Fruit fly (Drosophila melanogaster) whole organism, embryonic: ENCODE results near the gene CG43815.

ENCODE experiments used
- Atf-2 ChIP-seq: fragments of 200-800 bp; sonication (Bioruptor generic); optimal IDR thresholded peaks from 2 replicates; lab custom pipeline; 2016; ENCODE audit warnings: missing biosample characterization, missing genetic modification characterization
- CG10462 ChIP-seq: fragments of 200-800 bp; sonication (Bioruptor generic); optimal IDR thresholded peaks from 2 replicates; lab custom pipeline; 2016; ENCODE audit warnings: missing biosample characterization, missing genetic modification characterization
- CG12236 ChIP-seq: fragments of 200-800 bp; sonication (Bioruptor generic); optimal IDR thresholded peaks from 2 replicates; lab custom pipeline; 2016; ENCODE audit warnings: missing biosample characterization, missing genetic modification characterization
- CG1233 ChIP-seq: fragments of 200-800 bp; sonication (Bioruptor generic); optimal IDR thresholded peaks from 4 replicates; lab custom pipeline; 2018; ENCODE audit warnings: missing biosample characterization, mild to moderate bottlenecking, missing genetic modification characterization
- CG12744 ChIP-seq: fragments of 200-800 bp; sonication (Bioruptor generic); optimal IDR thresholded peaks from 2 replicates; lab custom pipeline; 2016; ENCODE audit warnings: missing biosample characterization, missing genetic modification characterization
- CG13775 ChIP-seq: fragments of 200-800 bp; sonication (Bioruptor generic); optimal IDR thresholded peaks from 3 replicates; lab custom pipeline; 2017; ENCODE audit warnings: missing biosample characterization, mild to moderate bottlenecking, missing genetic modification characterization
- CG1603 ChIP-seq: fragments of 200-800 bp; sonication (Bioruptor generic); optimal IDR thresholded peaks from 2 replicates; lab custom pipeline; 2019; ENCODE audit warnings: missing biosample characterization, mild to moderate bottlenecking, missing genetic modification characterization, moderate library complexity
- CG2202 ChIP-seq: fragments of 200-800 bp; sonication (Bioruptor generic); optimal IDR thresholded peaks from 2 replicates; lab custom pipeline; 2018; ENCODE audit warnings: missing biosample characterization, mild to moderate bottlenecking, missing genetic modification characterization
- CG2889 ChIP-seq: fragments of 200-800 bp; sonication (Bioruptor generic); IDR thresholded peaks from 3 replicates; pipeline ENCODE4 v1.3.6; 2022; ENCODE audit warnings: missing biosample characterization, missing genetic modification characterization
- CG31441 ChIP-seq: fragments of 200-800 bp; sonication (Bioruptor generic); IDR thresholded peaks from 2 replicates; pipeline ENCODE4 v1.3.6; 2022; ENCODE audit warnings: missing biosample characterization, missing genetic modification characterization
- CG32772 ChIP-seq: fragments of 200-800 bp; sonication (Bioruptor generic); IDR thresholded peaks from 2 replicates; pipeline ENCODE4 v1.3.6; 2022; ENCODE audit warnings: missing biosample characterization, missing genetic modification characterization
- CG5245 ChIP-seq: fragments of 200-800 bp; sonication (Bioruptor generic); optimal IDR thresholded peaks from 3 replicates; lab custom pipeline; 2016; ENCODE audit warnings: missing biosample characterization, missing genetic modification characterization
- CG7786 ChIP-seq: fragments of 200-800 bp; sonication (Bioruptor generic); optimal IDR thresholded peaks from 2 replicates; lab custom pipeline; 2016; ENCODE audit warnings: missing biosample characterization, missing genetic modification characterization
- CG9437 ChIP-seq: fragments of 200-800 bp; sonication (Bioruptor generic); optimal IDR thresholded peaks from 2 replicates; lab custom pipeline; 2018; ENCODE audit warnings: missing biosample characterization, mild to moderate bottlenecking, missing genetic modification characterization
- Chrac-16 ChIP-seq: fragments of 200-800 bp; sonication (Bioruptor generic); optimal IDR thresholded peaks from 3 replicates; lab custom pipeline; 2016; ENCODE audit warnings: missing biosample characterization, missing genetic modification characterization
- CoRest ChIP-seq: fragments of 200-800 bp; sonication (Bioruptor generic); optimal IDR thresholded peaks from 3 replicates; lab custom pipeline; 2018; ENCODE audit warnings: missing biosample characterization, mild to moderate bottlenecking, missing genetic modification characterization, moderate library complexity
- Dp ChIP-seq: fragments of 200-800 bp; sonication (Bioruptor generic); optimal IDR thresholded peaks from 2 replicates; lab custom pipeline; 2018; ENCODE audit warnings: missing biosample characterization, mild to moderate bottlenecking, missing genetic modification characterization, moderate library complexity
- E2f2 ChIP-seq: fragments of 200-800 bp; sonication (Bioruptor generic); IDR thresholded peaks from 2 replicates; pipeline ENCODE4 v1.3.6; 2022; ENCODE audit warnings: missing biosample characterization, missing genetic modification characterization
- Ets65A ChIP-seq: fragments of 200-800 bp; sonication (Bioruptor generic); peaks from one replicate; lab custom pipeline; 2016; ENCODE audit warnings: missing biosample characterization, missing genetic modification characterization
- Gsc ChIP-seq: fragments of 200-800 bp; sonication (Bioruptor generic); IDR thresholded peaks from 2 replicates; pipeline ENCODE4 v1.3.6; 2022; ENCODE audit warnings: missing biosample characterization, missing genetic modification characterization
- Hmr ChIP-seq: fragments of 200-800 bp; sonication (Bioruptor generic); optimal IDR thresholded peaks from 3 replicates; lab custom pipeline; 2017; ENCODE audit warnings: mild to moderate bottlenecking, missing biosample characterization, missing genetic modification reagents, missing genetic modification characterization
- Hr51 ChIP-seq, 2 experiments: fragments of 200-800 bp; sonication (Bioruptor generic); optimal IDR thresholded peaks; 2 replicates in 1 of 2; 3 replicates in 1 of 2; lab custom pipeline; 2016 to 2018; ENCODE audit warnings: missing biosample characterization in 2 of 2, missing genetic modification characterization in 2 of 2, mild to moderate bottlenecking in 1 of 2, moderate library complexity in 1 of 2
- NC2β ChIP-seq: fragments of 200-800 bp; sonication (Bioruptor generic); optimal IDR thresholded peaks from 2 replicates; lab custom pipeline; 2016; ENCODE audit warnings: missing biosample characterization, missing genetic modification characterization
- Neu2 ChIP-seq: fragments of 200-800 bp; sonication (Bioruptor generic); optimal IDR thresholded peaks from 3 replicates; lab custom pipeline; 2016; ENCODE audit warnings: missing biosample characterization, missing genetic modification characterization, borderline replicate concordance
- Nf-YB ChIP-seq: fragments of 200-800 bp; sonication (Bioruptor generic); optimal IDR thresholded peaks from 3 replicates; lab custom pipeline; 2019; ENCODE audit warnings: missing biosample characterization, mild to moderate bottlenecking, missing genetic modification characterization, moderate library complexity
- Spps ChIP-seq: fragments of 200-800 bp; sonication (Bioruptor generic); optimal IDR thresholded peaks from 2 replicates; lab custom pipeline; 2018; ENCODE audit warnings: missing biosample characterization, mild to moderate bottlenecking, missing genetic modification characterization
- Stat92E ChIP-seq, 3 experiments: fragments of >200 bp in 2 of 3; fragments of 200-800 bp in 1 of 3; sonication (Bioruptor generic) in 1 of 3; optimal IDR thresholded peaks; 2 replicates each; lab custom pipeline; 2017 to 2019; ENCODE audit warnings: missing biosample characterization in 3 of 3, missing genetic modification characterization in 3 of 3, mild to moderate bottlenecking in 1 of 3, moderate library complexity in 1 of 3
- dimm ChIP-seq: fragments of 200-800 bp; sonication (Bioruptor generic); IDR thresholded peaks from 2 replicates; pipeline ENCODE4 v1.3.6; 2022; ENCODE audit warnings: missing biosample characterization, missing genetic modification characterization
- ems ChIP-seq: fragments of 200-800 bp; sonication (Bioruptor generic); optimal IDR thresholded peaks from 3 replicates; lab custom pipeline; 2016; ENCODE audit warnings: missing biosample characterization, missing genetic modification characterization
- gce ChIP-seq: fragments of 200-800 bp; sonication (Bioruptor generic); IDR thresholded peaks from 3 replicates; pipeline ENCODE4 v1.3.6; 2022; ENCODE audit warnings: missing biosample characterization, missing genetic modification characterization
- hbn ChIP-seq: fragments of 200-800 bp; sonication (Bioruptor generic); IDR thresholded peaks from 2 replicates; pipeline ENCODE4 v1.3.6; 2022; ENCODE audit warnings: missing biosample characterization, missing genetic modification characterization; ENCODE audit not compliant: partially characterized antibody
- jumu ChIP-seq: fragments of 200-800 bp; sonication (Bioruptor generic); optimal IDR thresholded peaks from 3 replicates; lab custom pipeline; 2016; ENCODE audit warnings: missing biosample characterization, missing genetic modification characterization
- knrl ChIP-seq: fragments of 200-800 bp; sonication (Bioruptor generic); IDR thresholded peaks from 3 replicates; pipeline ENCODE4 v1.3.6; 2022; ENCODE audit warnings: missing biosample characterization, missing genetic modification characterization; ENCODE audit not compliant: partially characterized antibody
- lbe ChIP-seq: fragments of 200-800 bp; sonication (Bioruptor generic); optimal IDR thresholded peaks from 2 replicates; lab custom pipeline; 2016; ENCODE audit warnings: missing biosample characterization, mild to moderate bottlenecking, missing genetic modification characterization
- lov ChIP-seq, 2 experiments: fragments of 200-800 bp in 1 of 2; fragments of >200 bp in 1 of 2; sonication (Bioruptor generic) in 1 of 2; IDR thresholded peaks in 1 of 2; optimal IDR thresholded peaks in 1 of 2; 2 replicates in 1 of 2; 3 replicates in 1 of 2; pipeline versions ENCODE4 v1.3.6 to Lab custom; 2017 to 2022; ENCODE audit warnings: missing biosample characterization in 1 of 2, missing genetic modification characterization in 1 of 2
- nmo ChIP-seq: fragments of 200-800 bp; sonication (Bioruptor generic); optimal IDR thresholded peaks from 2 replicates; lab custom pipeline; 2018; ENCODE audit warnings: missing biosample characterization, mild to moderate bottlenecking, missing genetic modification characterization, moderate library complexity
- phol ChIP-seq: fragments of 200-800 bp; sonication (Bioruptor generic); optimal IDR thresholded peaks from 3 replicates; lab custom pipeline; 2018; ENCODE audit warnings: missing biosample characterization, mild to moderate bottlenecking, missing genetic modification characterization, moderate library complexity
- schlank ChIP-seq: fragments of 200-800 bp; sonication (Bioruptor generic); optimal IDR thresholded peaks from 2 replicates; lab custom pipeline; 2018; ENCODE audit warnings: missing biosample characterization, mild to moderate bottlenecking, missing genetic modification characterization
- sqz ChIP-seq: fragments of 200-800 bp; sonication (Bioruptor generic); optimal IDR thresholded peaks from 3 replicates; lab custom pipeline; 2018; ENCODE audit warnings: missing biosample characterization, mild to moderate bottlenecking, missing genetic modification characterization
- ssp ChIP-seq: fragments of 200-800 bp; sonication (Bioruptor generic); IDR thresholded peaks from 2 replicates; pipeline ENCODE4 v1.3.6; 2022; ENCODE audit warnings: missing biosample characterization, missing genetic modification characterization
- stc ChIP-seq: fragments of 200-800 bp; sonication (Bioruptor generic); IDR thresholded peaks from 2 replicates; pipeline ENCODE4 v1.3.6; 2022; ENCODE audit warnings: missing biosample characterization, missing genetic modification characterization
- stwl ChIP-seq: fragments of 200-800 bp; sonication (Bioruptor generic); optimal IDR thresholded peaks from 3 replicates; lab custom pipeline; 2018; ENCODE audit warnings: missing biosample characterization, mild to moderate bottlenecking, missing genetic modification characterization, moderate library complexity
- tll ChIP-seq, 2 experiments: fragments of 200-800 bp in 1 of 2; fragments of >200 bp in 1 of 2; sonication (Bioruptor generic) in 1 of 2; optimal IDR thresholded peaks; 2 replicates each; lab custom pipeline; 2017 to 2019; ENCODE audit warnings: missing biosample characterization in 2 of 2, missing genetic modification characterization in 2 of 2, mild to moderate bottlenecking in 1 of 2, moderate library complexity in 1 of 2
- trem ChIP-seq: fragments of 200-800 bp; optimal IDR thresholded peaks from 3 replicates; lab custom pipeline; 2019; ENCODE audit warnings: missing biosample characterization, mild to moderate bottlenecking, missing genetic modification characterization, moderate library complexity
- ttk ChIP-seq: fragments of 200-800 bp; sonication (Bioruptor generic); IDR thresholded peaks from 2 replicates; pipeline ENCODE4 v2.1.2; 2022; ENCODE audit warnings: missing biosample characterization, missing genetic modification characterization
- tx ChIP-seq: fragments of 200-800 bp; sonication (Bioruptor generic); optimal IDR thresholded peaks from 2 replicates; lab custom pipeline; 2016; ENCODE audit warnings: missing biosample characterization, missing genetic modification characterization
- unc-4 ChIP-seq: fragments of 200-800 bp; sonication (Bioruptor generic); IDR thresholded peaks from 2 replicates; pipeline ENCODE4 v1.3.6; 2022; ENCODE audit warnings: missing biosample characterization, missing genetic modification characterization; ENCODE audit not compliant: partially characterized antibody
- zf30C ChIP-seq: fragments of 200-800 bp; sonication (Bioruptor generic); optimal IDR thresholded peaks from 3 replicates; lab custom pipeline; 2018; ENCODE audit warnings: missing biosample characterization, mild to moderate bottlenecking, missing genetic modification characterization

The CG43815 gene

DNA sequence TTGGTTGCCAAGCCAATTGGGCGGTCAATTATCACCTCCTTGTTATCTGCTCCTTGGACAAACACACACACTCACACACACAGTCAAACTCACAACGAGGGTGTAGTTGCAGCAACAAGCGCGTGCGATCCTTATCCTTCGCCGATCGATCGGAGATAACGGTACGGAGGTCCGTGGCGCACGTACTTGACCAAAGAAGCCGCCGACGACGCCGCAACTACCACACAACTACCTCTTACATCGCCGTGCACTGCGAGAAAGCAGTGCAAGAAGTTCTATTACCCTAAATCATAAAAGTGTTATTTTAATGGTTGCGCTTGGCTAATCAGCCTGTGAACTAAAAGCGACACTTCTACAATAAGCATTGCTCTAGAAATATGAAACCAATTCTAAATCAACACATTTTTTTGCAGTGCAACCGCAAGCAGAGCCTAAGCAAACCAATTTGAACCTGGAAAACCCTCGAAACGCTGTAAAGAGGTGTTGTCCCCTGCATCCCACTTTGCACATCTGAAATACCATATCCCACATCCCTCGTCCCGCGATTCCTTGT, 43.0 kb upstream of the CG43815 start (continued):
- TF ChIP-seq lov (optimal IDR thresholded peaks at IDR 0.05; lab: Kevin White, UChicago) (no peak), lov (GFP tag; IDR thresholded peaks at IDR 0.05; lab: Robert Waterston, UW) (0 out of 3 replicates have a peak, but pooled peaks have one; percentile 58), Gsc (GFP tag; lab: Robert Waterston, UW) (0 out of 2 replicates have a peak, but pooled peaks have one; percentile 9), jumu (peak; percentile 59), Atf-2 (peak; percentile 40), knrl (GFP tag; lab: Robert Waterston, UW) (no peak), CG1233 (GFP tag; lab: Kevin White, UChicago) (peak; percentile 46), hbn (no peak), ems (GFP tag; lab: Kevin White, UChicago) (peak; percentile 30), Hmr (GFP tag; lab: Kevin White, UChicago) (no peak), nmo (GFP tag; lab: Kevin White, UChicago) (peak; percentile 60), Hr51 (GFP tag; optimal IDR thresholded peaks at IDR 0.05; lab: Kevin White, UChicago) (peak in 1 of 2 experiments; percentile 32), Ets65A (GFP tag; lab: Kevin White, UChicago) (peak; percentile 96), Spps (tag; lab: Kevin White, UChicago) (no peak), CG12236 (GFP tag; lab: Kevin White, UChicago) (peak; percentile 22), Nf-YB (GFP tag; lab: Kevin White, UChicago) (peak; percentile 17), CG9437 (peak; percentile 8), E2f2 (GFP tag; lab: Robert Waterston, UW) (no peak; the same call in 1 of the 2 replicates), unc-4 (no peak), sqz (GFP tag; lab: Kevin White, UChicago) (no peak), dimm (0 out of 2 replicates have a peak, but pooled peaks have one; percentile 12), trem (tag; lab: Kevin White, UChicago) (peak; percentile 42), tll (GFP tag; optimal IDR thresholded peaks at IDR 0.05; lab: Kevin White, UChicago) (peak; percentile 36 to 77), Dp (GFP tag; lab: Kevin White, UChicago) (no peak), CG31441 (GFP tag; lab: Robert Waterston, UW) (peak; percentile 52; the same call in 1 of the 2 replicates), zf30C (GFP tag; lab: Kevin White, UChicago) (peak; percentile 59), Neu2 (GFP tag; lab: Kevin White, UChicago) (peak; percentile 78), CG10462 (GFP tag; lab: Kevin White, UChicago) (peak; percentile 28), Stat92E (GFP tag; optimal IDR thresholded peaks at IDR 0.05; lab: Kevin White, UChicago) (no peak), NC2β (GFP tag; lab: Kevin White, UChicago) (peak; percentile 55), CG7786 (GFP tag; lab: Kevin White, UChicago) (peak; percentile 51), ttk (GFP tag; lab: Robert Waterston, UW) (0 out of 2 replicates have a peak, but pooled peaks have one; percentile 35), phol (tag; lab: Kevin White, UChicago) (peak; percentile 66), CG12744 (no peak), CG2202 (peak; percentile 53), tx (peak; percentile 25), gce (GFP tag; lab: Robert Waterston, UW) (0 out of 3 replicates have a peak, but pooled peaks have one; percentile 32), CG32772 (GFP tag; lab: Robert Waterston, UW) (peak; percentile 43; the same call in 1 of the 2 replicates), CG13775 (GFP tag; lab: Kevin White, UChicago) (peak; percentile 57), CG1603 (tag; lab: Kevin White, UChicago) (peak; percentile 72), CoRest (peak; percentile 26), stwl (tag; lab: Kevin White, UChicago) (no peak), CG5245 (GFP tag; lab: Kevin White, UChicago) (peak; percentile 58), schlank (tag; lab: Kevin White, UChicago) (no peak), stc (GFP tag; lab: Robert Waterston, UW) (0 out of 2 replicates have a peak, but pooled peaks have one; percentile 18), CG2889 (GFP tag; lab: Robert Waterston, UW) (no peak), ssp (peak; percentile 35; the same call in 1 of the 2 replicates), lbe (no peak), Chrac-16 (GFP tag; lab: Kevin White, UChicago) (peak; percentile 68)
